Worm (Caenorhabditis elegans) whole organism, midembryonic: ENCODE measurements around the gene F58A6.9.
"Not testable (repeated sequence)": the region's sequence is repeated elsewhere in the genome, so short reads cannot be mapped to it uniquely, and the experiment has no call there.

ENCODE experiments used
- T22C8.4 ChIP-seq: fragments of 200-800 bp; sonication (Bioruptor generic); IDR thresholded peaks from 2 replicates; pipeline ENCODE4 v1.3.6; 2022; ENCODE audit warnings: missing genetic modification characterization, missing compliant biosample characterization
- cog-1 ChIP-seq: sonication (generic microtip); optimal IDR thresholded peaks from 2 replicates; lab custom pipeline; 2016; ENCODE audit warnings: missing genetic modification characterization, missing compliant biosample characterization
- flt-1 ChIP-seq: fragments of 200-800 bp; sonication (Bioruptor generic); IDR thresholded peaks from 2 replicates; pipeline ENCODE4 v1.3.6; 2022; ENCODE audit warnings: missing genetic modification characterization, missing compliant biosample characterization
- klf-2 ChIP-seq: fragments of 200-800 bp; sonication (Bioruptor generic); conservative IDR thresholded peaks from 2 replicates; pipeline ENCODE4 v1.3.6; 2022; ENCODE audit warnings: missing genetic modification reagents, missing genetic modification characterization, missing compliant biosample characterization
- med-1 ChIP-seq: sonication (generic microtip); optimal IDR thresholded peaks from 2 replicates; lab custom pipeline; 2017; ENCODE audit warnings: missing genetic modification characterization, mild to moderate bottlenecking, missing compliant biosample characterization, antibody characterized with exemption, missing genetic modification reagents; ENCODE audit not compliant: insufficient read depth
- ref-1 ChIP-seq: fragments of 200-800 bp; sonication (Bioruptor generic); conservative IDR thresholded peaks from 2 replicates; pipeline ENCODE4 v1.3.6; 2022; ENCODE audit warnings: missing genetic modification reagents, missing genetic modification characterization, missing compliant biosample characterization
- tab-1 ChIP-seq: fragments of 200-800 bp; sonication (Bioruptor generic); IDR thresholded peaks from 2 replicates; pipeline ENCODE4 v1.3.6; 2022; ENCODE audit warnings: missing genetic modification characterization, missing compliant biosample characterization
- ztf-23 ChIP-seq: fragments of 200-800 bp; sonication (Bioruptor generic); IDR thresholded peaks from 2 replicates; pipeline ENCODE4 v1.3.6; 2022; ENCODE audit warnings: missing genetic modification reagents, missing genetic modification characterization, missing compliant biosample characterization
- ztf-29 ChIP-seq: fragments of 200-800 bp; sonication (Bioruptor generic); IDR thresholded peaks from 2 replicates; pipeline ENCODE4 v1.3.6; 2022; ENCODE audit warnings: missing genetic modification reagents, missing genetic modification characterization, missing compliant biosample characterization

F58A6.9 gene

ce11 chrII:5130081-5130480, 28.6 kb downstream of the F58A6.9 start, which contains the start of gene lgc-56:
lgc-56 (plus strand) TSS chrII:5130381.
- TF ChIP-seq tab-1 (no peak), klf-2 (GFP tag; lab: Robert Waterston, UW) (no peak), med-1 (GFP tag; lab: Kevin White, UChicago) (no peak), flt-1 (GFP tag; lab: Robert Waterston, UW) (no peak), ztf-29 (GFP tag; lab: Robert Waterston, UW) (no peak), ref-1 (GFP tag; lab: Robert Waterston, UW) (no peak), T22C8.4 (no peak), ztf-23 (GFP tag; lab: Robert Waterston, UW) (no peak), cog-1 (tag; lab: Kevin White, UChicago) (no peak)

ce11 chrII:5120612-5121011, 38.1 kb downstream of the F58A6.9 start:
- no peak for TF ChIP-seq ztf-23 (GFP tag; lab: Robert Waterston, UW)
- TF ChIP-seq ztf-29 (GFP tag; lab: Robert Waterston, UW), result no peak
- no peak for TF ChIP-seq cog-1 (tag; lab: Kevin White, UChicago)
- TF ChIP-seq T22C8.4, result no peak
- TF ChIP-seq flt-1 (GFP tag; lab: Robert Waterston, UW), result no peak
- TF ChIP-seq tab-1, result no peak
- no peak for TF ChIP-seq klf-2 (GFP tag; lab: Robert Waterston, UW)
- TF ChIP-seq med-1 (GFP tag; lab: Kevin White, UChicago), result no peak
- TF ChIP-seq ref-1 (GFP tag; lab: Robert Waterston, UW), result no peak

- TF ChIP-seq klf-2 (GFP tag; lab: Robert Waterston, UW) (no peak), cog-1 (tag; lab: Kevin White, UChicago) (no peak), med-1 (GFP tag; lab: Kevin White, UChicago) (no peak), ztf-29 (GFP tag; lab: Robert Waterston, UW) (no peak), T22C8.4 (no peak), tab-1 (no peak), ztf-23 (GFP tag; lab: Robert Waterston, UW) (no peak), ref-1 (GFP tag; lab: Robert Waterston, UW) (no peak), flt-1 (GFP tag; lab: Robert Waterston, UW) (no peak)
Observed at ce11 chrII:5115733-5116132, 42.9 kb downstream of the F58A6.9 start, which contains the start of gene srsy-1. srsy-1 (plus strand) TSS chrII:5116033.

- not testable (repeated sequence) for TF ChIP-seq tab-1; ref-1 (GFP tag; lab: Robert Waterston, UW); ztf-29 (GFP tag; lab: Robert Waterston, UW)
Observed at ce11 chrII:5115235-5115634, 43.4 kb downstream of the F58A6.9 start, which contains the start of gene msp-74. msp-74 (minus strand) TSS chrII:5115335.

- no peak for TF ChIP-seq cog-1 (tag; lab: Kevin White, UChicago)
- no peak for TF ChIP-seq tab-1
- no peak for TF ChIP-seq ztf-23 (GFP tag; lab: Robert Waterston, UW)
- no peak for TF ChIP-seq ref-1 (GFP tag; lab: Robert Waterston, UW)
Observed at ce11 chrII:5112082-5112481, 46.6 kb downstream of the F58A6.9 start, which contains the start of gene F09C12.8. F09C12.8 (plus strand) TSS chrII:5112382.

ce11 chrII:5109693-5110092, 49.0 kb downstream of the F58A6.9 start, which contains the start of gene F09C12.2:
F09C12.2 (plus strand) TSS chrII:5110012.
- no peak for TF ChIP-seq ztf-23 (GFP tag; lab: Robert Waterston, UW)
- no peak for TF ChIP-seq flt-1 (GFP tag; lab: Robert Waterston, UW)
- no peak for TF ChIP-seq cog-1 (tag; lab: Kevin White, UChicago)
